Fruit fly (Drosophila melanogaster) whole organism, embryonic: ENCODE results near the gene CG31823.
A peak's percentile ranks its signal among the peaks of the same experiment; 100 is the strongest.

Experiments
- Atf3 ChIP-seq: fragments of 200-800 bp; sonication (Bioruptor generic); optimal IDR thresholded peaks from 3 replicates; lab custom pipeline; 2016; ENCODE audit warnings: missing biosample characterization, missing genetic modification characterization
- Atf6 ChIP-seq: fragments of 200-800 bp; sonication (Bioruptor generic); IDR thresholded peaks from 2 replicates; pipeline ENCODE4 v1.3.6; 2022; ENCODE audit warnings: missing biosample characterization, missing genetic modification characterization
- Blimp-1 ChIP-seq: fragments of 200-800 bp; sonication (Bioruptor generic); optimal IDR thresholded peaks from 3 replicates; lab custom pipeline; 2018; ENCODE audit warnings: missing biosample characterization, missing genetic modification characterization, mild to moderate bottlenecking, moderate library complexity, missing genetic modification reagents
- CG10147 ChIP-seq: fragments of 200-800 bp; sonication (Bioruptor generic); optimal IDR thresholded peaks from 2 replicates; lab custom pipeline; 2019; ENCODE audit warnings: missing biosample characterization, mild to moderate bottlenecking, missing genetic modification characterization, moderate library complexity
- CG1024 ChIP-seq: fragments of 200-800 bp; sonication (Bioruptor generic); IDR thresholded peaks from 2 replicates; pipeline ENCODE4 v1.3.6; 2022; ENCODE audit warnings: missing biosample characterization, missing genetic modification characterization
- CG12071 ChIP-seq: fragments of 200-800 bp; sonication (Bioruptor generic); optimal IDR thresholded peaks from 3 replicates; lab custom pipeline; 2018; ENCODE audit warnings: missing biosample characterization, mild to moderate bottlenecking, missing genetic modification characterization
- CG12236 ChIP-seq: fragments of 200-800 bp; sonication (Bioruptor generic); optimal IDR thresholded peaks from 2 replicates; lab custom pipeline; 2016; ENCODE audit warnings: missing biosample characterization, missing genetic modification characterization
- CG12391 ChIP-seq: fragments of 200-800 bp; sonication (Bioruptor generic); optimal IDR thresholded peaks from 3 replicates; lab custom pipeline; 2018; ENCODE audit warnings: missing biosample characterization, mild to moderate bottlenecking, missing genetic modification characterization, moderate library complexity
- CG13296 ChIP-seq: fragments of 200-800 bp; sonication (Bioruptor generic); optimal IDR thresholded peaks from 3 replicates; lab custom pipeline; 2018; ENCODE audit warnings: missing biosample characterization, mild to moderate bottlenecking, missing genetic modification characterization
- CG13775 ChIP-seq: fragments of 200-800 bp; sonication (Bioruptor generic); optimal IDR thresholded peaks from 3 replicates; lab custom pipeline; 2017; ENCODE audit warnings: missing biosample characterization, mild to moderate bottlenecking, missing genetic modification characterization
- CG14667 ChIP-seq: fragments of 200-800 bp; sonication (Bioruptor generic); IDR thresholded peaks from 2 replicates; pipeline ENCODE4 v1.3.6; 2022; ENCODE audit warnings: missing biosample characterization, missing genetic modification characterization
- CG14965 ChIP-seq: fragments of 200-800 bp; sonication (Bioruptor generic); optimal IDR thresholded peaks from 2 replicates; lab custom pipeline; 2016; ENCODE audit warnings: missing biosample characterization, missing genetic modification characterization, borderline replicate concordance
- CG15011 ChIP-seq: fragments of 200-800 bp; sonication (Bioruptor generic); optimal IDR thresholded peaks from 3 replicates; lab custom pipeline; 2018; ENCODE audit warnings: missing biosample characterization, mild to moderate bottlenecking, missing genetic modification characterization
- CG1832 ChIP-seq: fragments of 200-800 bp; sonication (Bioruptor generic); optimal IDR thresholded peaks from 2 replicates; lab custom pipeline; 2017; ENCODE audit warnings: missing biosample characterization, mild to moderate bottlenecking, missing genetic modification characterization, inconsistent platforms
- CG2199 ChIP-seq: fragments of 200-800 bp; sonication (Bioruptor generic); IDR thresholded peaks from 3 replicates; pipeline ENCODE4 v1.3.6; 2022; ENCODE audit warnings: missing biosample characterization, missing genetic modification characterization
- CG30020 ChIP-seq: fragments of 200-800 bp; optimal IDR thresholded peaks from 2 replicates; lab custom pipeline; 2019; ENCODE audit warnings: missing biosample characterization, mild to moderate bottlenecking, missing genetic modification characterization, moderate library complexity
- CG42726 ChIP-seq: fragments of 200-800 bp; sonication (Bioruptor generic); IDR thresholded peaks from 2 replicates; pipeline ENCODE4 v1.3.6; 2022; ENCODE audit warnings: missing biosample characterization, missing genetic modification characterization; ENCODE audit not compliant: partially characterized antibody
- CG4617 ChIP-seq: fragments of 200-800 bp; sonication (Bioruptor generic); optimal IDR thresholded peaks from 3 replicates; lab custom pipeline; 2016; ENCODE audit warnings: missing biosample characterization, missing genetic modification characterization, borderline replicate concordance
- CG8290 ChIP-seq, 3 experiments: fragments of 200-800 bp; sonication (Bioruptor generic); optimal IDR thresholded peaks; 2 replicates each; lab custom pipeline; 2016 to 2019; ENCODE audit warnings: missing biosample characterization in 3 of 3, missing genetic modification characterization in 3 of 3, mild to moderate bottlenecking in 2 of 3, moderate library complexity in 1 of 3
- CG8388 ChIP-seq: fragments of 200-800 bp; sonication (Bioruptor generic); optimal IDR thresholded peaks from 2 replicates; lab custom pipeline; 2019; ENCODE audit warnings: missing biosample characterization, mild to moderate bottlenecking, missing genetic modification characterization, moderate library complexity
- Dip2 ChIP-seq: fragments of 200-800 bp; sonication (Bioruptor generic); IDR thresholded peaks from 2 replicates; pipeline ENCODE4 v1.3.6; 2022; ENCODE audit warnings: missing biosample characterization, missing genetic modification characterization
- HLHmδ ChIP-seq: fragments of 200-800 bp; sonication (Bioruptor generic); optimal IDR thresholded peaks from 2 replicates; lab custom pipeline; 2018; ENCODE audit warnings: missing biosample characterization, mild to moderate bottlenecking, missing genetic modification characterization, moderate library complexity
- Lim3 ChIP-seq: fragments of 200-800 bp; sonication (Bioruptor generic); IDR thresholded peaks from 2 replicates; pipeline ENCODE4 v1.3.6; 2022; ENCODE audit warnings: missing biosample characterization, missing genetic modification characterization
- NFAT ChIP-seq: fragments of 200-800 bp; sonication (Bioruptor generic); IDR thresholded peaks from 2 replicates; pipeline ENCODE4 v1.3.6; 2022; ENCODE audit warnings: missing biosample characterization, missing genetic modification characterization
- NK7.1 ChIP-seq: fragments of 200-800 bp; sonication (Bioruptor generic); optimal IDR thresholded peaks from 3 replicates; lab custom pipeline; 2016; ENCODE audit warnings: missing biosample characterization, missing genetic modification characterization
- Pdp1 ChIP-seq, 2 experiments: fragments of 200-800 bp; sonication (Bioruptor generic); optimal IDR thresholded peaks; 3 replicates each; lab custom pipeline; 2016; ENCODE audit warnings: missing biosample characterization in 2 of 2, missing genetic modification characterization in 2 of 2, mild to moderate bottlenecking in 1 of 2, moderate library complexity in 1 of 2
- Poxn ChIP-seq: fragments of 200-800 bp; sonication (Bioruptor generic); IDR thresholded peaks from 2 replicates; pipeline ENCODE4 v1.3.6; 2022; ENCODE audit warnings: missing biosample characterization, missing genetic modification characterization
- Ravus ChIP-seq: fragments of 200-800 bp; sonication (Bioruptor generic); IDR thresholded peaks from 2 replicates; pipeline ENCODE4 v1.3.6; 2022; ENCODE audit warnings: missing biosample characterization, missing genetic modification characterization
- Rx ChIP-seq: fragments of 200-800 bp; sonication (Bioruptor generic); IDR thresholded peaks from 2 replicates; pipeline ENCODE4 v1.3.6; 2022; ENCODE audit warnings: missing biosample characterization, missing genetic modification characterization
- Side ChIP-seq: fragments of 200-800 bp; sonication (Bioruptor generic); optimal IDR thresholded peaks from 2 replicates; lab custom pipeline; 2016; ENCODE audit warnings: missing biosample characterization, missing genetic modification characterization
- YL-1 ChIP-seq: fragments of 200-800 bp; sonication (Bioruptor generic); optimal IDR thresholded peaks from 3 replicates; lab custom pipeline; 2017; ENCODE audit warnings: missing biosample characterization, mild to moderate bottlenecking, missing genetic modification characterization
- bbx ChIP-seq: fragments of 200-800 bp; sonication (Bioruptor generic); IDR thresholded peaks from 2 replicates; pipeline ENCODE4 v1.3.6; 2022; ENCODE audit warnings: missing biosample characterization, missing genetic modification characterization; ENCODE audit not compliant: partially characterized antibody
- cad ChIP-seq: fragments of >200 bp; optimal IDR thresholded peaks from 2 replicates; lab custom pipeline; 2017; ENCODE audit warnings: missing biosample characterization, missing genetic modification characterization
- chinmo ChIP-seq: fragments of 200-800 bp; sonication (Bioruptor generic); IDR thresholded peaks from 4 replicates; pipeline ENCODE4 v1.3.6; 2022; ENCODE audit warnings: missing biosample characterization, missing genetic modification characterization; ENCODE audit not compliant: partially characterized antibody
- crc ChIP-seq: fragments of 200-800 bp; sonication (Bioruptor generic); optimal IDR thresholded peaks from 2 replicates; lab custom pipeline; 2016; ENCODE audit warnings: missing biosample characterization, missing genetic modification characterization
- crp ChIP-seq, 2 experiments: fragments of 200-800 bp; sonication (Bioruptor generic); optimal IDR thresholded peaks; 2 replicates in 1 of 2; 3 replicates in 1 of 2; lab custom pipeline; 2017; ENCODE audit warnings: missing biosample characterization in 2 of 2, missing genetic modification characterization in 2 of 2, mild to moderate bottlenecking in 1 of 2, moderate library complexity in 1 of 2
- dysf ChIP-seq: fragments of 200-800 bp; sonication (Bioruptor generic); IDR thresholded peaks from 3 replicates; pipeline ENCODE4 v1.3.6; 2022; ENCODE audit warnings: missing biosample characterization, missing genetic modification characterization
- esg ChIP-seq: fragments of 200-800 bp; sonication (Bioruptor generic); conservative IDR thresholded peaks from 2 replicates; pipeline ENCODE4 v1.3.6; 2022; ENCODE audit warnings: missing biosample characterization, missing genetic modification characterization
- kah ChIP-seq: fragments of 200-800 bp; sonication (Bioruptor generic); optimal IDR thresholded peaks from 2 replicates; lab custom pipeline; 2018; ENCODE audit warnings: missing biosample characterization, mild to moderate bottlenecking, missing genetic modification characterization
- lbe ChIP-seq: fragments of 200-800 bp; sonication (Bioruptor generic); optimal IDR thresholded peaks from 2 replicates; lab custom pipeline; 2016; ENCODE audit warnings: missing biosample characterization, mild to moderate bottlenecking, missing genetic modification characterization
- nau ChIP-seq: fragments of 200-800 bp; sonication (Bioruptor generic); optimal IDR thresholded peaks from 3 replicates; lab custom pipeline; 2017; ENCODE audit warnings: missing biosample characterization, mild to moderate bottlenecking, missing genetic modification characterization, missing genetic modification reagents
- oc ChIP-seq: fragments of 200-800 bp; sonication (Bioruptor generic); optimal IDR thresholded peaks from 2 replicates; lab custom pipeline; 2018; ENCODE audit warnings: missing biosample characterization, mild to moderate bottlenecking, missing genetic modification characterization, moderate library complexity
- org-1 ChIP-seq: fragments of 200-800 bp; sonication (Bioruptor generic); optimal IDR thresholded peaks from 2 replicates; lab custom pipeline; 2017; ENCODE audit warnings: missing biosample characterization, missing genetic modification characterization
- ranshi ChIP-seq: fragments of 200-800 bp; sonication (Bioruptor generic); IDR thresholded peaks from 2 replicates; pipeline ENCODE4 v1.3.6; 2022; ENCODE audit warnings: missing biosample characterization, missing genetic modification characterization
- sisA ChIP-seq: fragments of 200-800 bp; sonication (Bioruptor generic); IDR thresholded peaks from 2 replicates; pipeline ENCODE4 v1.3.6; 2022; ENCODE audit warnings: missing biosample characterization, missing genetic modification characterization
- so ChIP-seq: fragments of 200-800 bp; sonication (Bioruptor generic); IDR thresholded peaks from 3 replicates; pipeline ENCODE4 v1.3.6; 2022; ENCODE audit warnings: missing biosample characterization, missing genetic modification characterization
- ssp ChIP-seq: fragments of 200-800 bp; sonication (Bioruptor generic); IDR thresholded peaks from 2 replicates; pipeline ENCODE4 v1.3.6; 2022; ENCODE audit warnings: missing biosample characterization, missing genetic modification characterization
- unc-4 ChIP-seq: fragments of 200-800 bp; sonication (Bioruptor generic); IDR thresholded peaks from 2 replicates; pipeline ENCODE4 v1.3.6; 2022; ENCODE audit warnings: missing biosample characterization, missing genetic modification characterization; ENCODE audit not compliant: partially characterized antibody
- wek ChIP-seq: fragments of 200-800 bp; sonication (Bioruptor generic); optimal IDR thresholded peaks from 3 replicates; lab custom pipeline; 2018; ENCODE audit warnings: missing biosample characterization, mild to moderate bottlenecking, missing genetic modification characterization, moderate library complexity
- z ChIP-seq: fragments of 200-800 bp; sonication (Bioruptor generic); IDR thresholded peaks from 3 replicates; pipeline ENCODE4 v1.3.6; 2022; ENCODE audit warnings: missing biosample characterization, missing genetic modification characterization

Gene CG31823

DNA sequence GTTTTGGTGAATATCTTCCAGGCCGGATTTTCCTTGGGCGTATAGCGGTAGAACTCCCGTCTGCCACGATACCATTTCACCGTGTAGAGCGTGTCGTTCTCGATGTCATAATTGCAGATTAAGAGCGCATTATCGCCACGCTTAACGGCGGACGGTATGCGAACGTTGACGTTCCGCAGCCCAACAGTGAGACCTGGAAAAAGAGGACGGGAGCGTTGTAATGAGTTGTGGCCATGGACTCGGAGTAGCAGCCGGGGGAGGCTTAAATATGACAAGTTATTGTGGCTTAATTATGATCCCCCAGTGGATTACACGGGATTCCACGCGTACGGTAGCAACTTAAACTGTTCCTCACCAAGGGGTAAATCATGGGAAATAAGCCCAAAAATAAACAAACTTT is 7.8 kb upstream of the CG31823 start (continued):
- TF ChIP-seq Atf3 (GFP tag; lab: Kevin White, UChicago), result no peak
- no peak for TF ChIP-seq CG12391
- no peak for TF ChIP-seq esg (GFP tag; lab: Robert Waterston, UW)
- TF ChIP-seq CG14667 (GFP tag; lab: Robert Waterston, UW), result no peak
- no peak for TF ChIP-seq nau (GFP tag; lab: Kevin White, UChicago)
- TF ChIP-seq chinmo (GFP tag; lab: Robert Waterston, UW), result 0 out of 4 replicates have a peak, but pooled peaks have one; percentile 35
- no peak for TF ChIP-seq crp (GFP tag; optimal IDR thresholded peaks at IDR 0.05; lab: Kevin White, UChicago)
- TF ChIP-seq CG10147 (GFP tag; lab: Kevin White, UChicago), result no peak
- TF ChIP-seq Rx (GFP tag; lab: Robert Waterston, UW), result no peak
- no peak for TF ChIP-seq dysf (GFP tag; lab: Robert Waterston, UW)
- TF ChIP-seq Atf6 (GFP tag; lab: Robert Waterston, UW), result peak; percentile 34; the same call in 1 of the 2 replicates
- no peak for TF ChIP-seq Blimp-1
- no peak for TF ChIP-seq Dip2 (GFP tag; lab: Robert Waterston, UW)
- TF ChIP-seq ssp (GFP tag; lab: Robert Waterston, UW), result no peak
- TF ChIP-seq wek (GFP tag; lab: Kevin White, UChicago), result peak; percentile 14
- TF ChIP-seq CG14965 (GFP tag; lab: Kevin White, UChicago), result no peak
- no peak for TF ChIP-seq CG42726 (GFP tag; lab: Robert Waterston, UW)
- TF ChIP-seq Pdp1 (GFP tag; optimal IDR thresholded peaks at IDR 0.05; lab: Kevin White, UChicago), result peak in 1 of 2 experiments; percentile 36
- TF ChIP-seq kah, result no peak
- TF ChIP-seq NK7.1 (GFP tag; lab: Kevin White, UChicago), result no peak
- TF ChIP-seq YL-1 (GFP tag; lab: Kevin White, UChicago), result no peak
- no peak for TF ChIP-seq CG1832
- no peak for TF ChIP-seq HLHmδ (GFP tag; lab: Kevin White, UChicago)
- no peak for TF ChIP-seq CG8290 (GFP tag; optimal IDR thresholded peaks at IDR 0.05; lab: Kevin White, UChicago)
- peak in 1 of 2 experiments; percentile 47 for TF ChIP-seq CG8290 (tag; optimal IDR thresholded peaks at IDR 0.05; lab: Kevin White, UChicago)
- TF ChIP-seq z, result no peak
- TF ChIP-seq CG8388 (GFP tag; lab: Kevin White, UChicago), result no peak
- peak; percentile 42 for TF ChIP-seq oc (tag; lab: Kevin White, UChicago)
- no peak for TF ChIP-seq unc-4 (GFP tag; lab: Robert Waterston, UW)
- TF ChIP-seq so (GFP tag; lab: Robert Waterston, UW), result no peak
- 0 out of 2 replicates have a peak, but pooled peaks have one; percentile 12 for TF ChIP-seq sisA (GFP tag; lab: Robert Waterston, UW)
- no peak for TF ChIP-seq ranshi (GFP tag; lab: Robert Waterston, UW)
- TF ChIP-seq CG12236, result no peak
- no peak; the same call in 1 of the 2 replicates for TF ChIP-seq Poxn (GFP tag; lab: Robert Waterston, UW)
- TF ChIP-seq Lim3 (GFP tag; lab: Robert Waterston, UW), result no peak
- no peak for TF ChIP-seq CG13775
- TF ChIP-seq CG2199 (GFP tag; lab: Robert Waterston, UW), result 0 out of 3 replicates have a peak, but pooled peaks have one; percentile 60
- no peak for TF ChIP-seq bbx
- no peak for TF ChIP-seq NFAT
- peak; percentile 23 for TF ChIP-seq CG12071 (GFP tag; lab: Kevin White, UChicago)
- TF ChIP-seq CG13296 (GFP tag; lab: Kevin White, UChicago), result no peak
- no peak for TF ChIP-seq CG4617 (GFP tag; lab: Kevin White, UChicago)
- TF ChIP-seq lbe (GFP tag; lab: Kevin White, UChicago), result no peak
- TF ChIP-seq crc (GFP tag; lab: Kevin White, UChicago), result no peak
- 0 out of 2 replicates have a peak, but pooled peaks have one; percentile 3 for TF ChIP-seq CG1024 (GFP tag; lab: Robert Waterston, UW)
- no peak for TF ChIP-seq cad (GFP tag; lab: Kevin White, UChicago)
- no peak for TF ChIP-seq Side (GFP tag; lab: Kevin White, UChicago)
- no peak for TF ChIP-seq org-1 (GFP tag; lab: Kevin White, UChicago)
- no peak for TF ChIP-seq CG15011 (GFP tag; lab: Kevin White, UChicago)
- TF ChIP-seq CG30020 (tag; lab: Kevin White, UChicago), result no peak
- no peak for TF ChIP-seq Ravus (GFP tag; lab: Robert Waterston, UW)
